Fruit fly (Drosophila melanogaster) whole organism, prepupa: ENCODE results near the gene CG43288.

ENCODE experiments used
- Blimp-1 ChIP-seq: fragments of 200-800 bp; sonication (Bioruptor generic); optimal IDR thresholded peaks from 3 replicates; lab custom pipeline; 2017; ENCODE audit warnings: missing biosample characterization, missing genetic modification characterization, mild to moderate bottlenecking, moderate library complexity, missing genetic modification reagents
- CG10631 ChIP-seq: fragments of 200-800 bp; sonication (Bioruptor generic); optimal IDR thresholded peaks from 2 replicates; lab custom pipeline; 2016; ENCODE audit warnings: missing biosample characterization, missing genetic modification characterization
- CG10669 ChIP-seq: fragments of 200-800 bp; sonication (Bioruptor generic); optimal IDR thresholded peaks from 3 replicates; lab custom pipeline; 2018; ENCODE audit warnings: missing biosample characterization, mild to moderate bottlenecking, missing genetic modification characterization, moderate library complexity
- CG11294 ChIP-seq: fragments of 200-800 bp; sonication (Bioruptor generic); IDR thresholded peaks from 2 replicates; pipeline ENCODE4 v1.3.6; 2022; ENCODE audit warnings: missing biosample characterization, missing genetic modification characterization
- CG11762 ChIP-seq: fragments of 200-800 bp; sonication (Bioruptor generic); optimal IDR thresholded peaks from 3 replicates; lab custom pipeline; 2016; ENCODE audit warnings: missing biosample characterization, missing genetic modification characterization; ENCODE audit not compliant: insufficient read depth
- CG11902 ChIP-seq: fragments of 200-800 bp; sonication (Bioruptor generic); optimal IDR thresholded peaks from 3 replicates; lab custom pipeline; 2016; ENCODE audit warnings: missing biosample characterization, missing genetic modification characterization
- CG1621 ChIP-seq: fragments of 200-800 bp; sonication (Bioruptor generic); optimal IDR thresholded peaks from 3 replicates; lab custom pipeline; 2018; ENCODE audit warnings: missing biosample characterization, mild to moderate bottlenecking, missing genetic modification characterization
- CG16779 ChIP-seq: fragments of 200-800 bp; sonication (Bioruptor generic); optimal IDR thresholded peaks from 3 replicates; lab custom pipeline; 2017; ENCODE audit warnings: missing biosample characterization, mild to moderate bottlenecking, missing genetic modification characterization
- CG3032 ChIP-seq: fragments of 200-800 bp; optimal IDR thresholded peaks from 2 replicates; lab custom pipeline; 2019; ENCODE audit warnings: missing biosample characterization, mild to moderate bottlenecking, missing genetic modification characterization, moderate library complexity
- CG31627 ChIP-seq: fragments of 200-800 bp; sonication (Bioruptor generic); optimal IDR thresholded peaks from 3 replicates; lab custom pipeline; 2016; ENCODE audit warnings: missing biosample characterization, missing genetic modification characterization
- CG32006 ChIP-seq: fragments of 200-800 bp; sonication (Bioruptor generic); optimal IDR thresholded peaks from 3 replicates; lab custom pipeline; 2017; ENCODE audit warnings: missing biosample characterization, mild to moderate bottlenecking, missing genetic modification characterization
- CG34406 ChIP-seq: fragments of 200-800 bp; sonication (Bioruptor generic); optimal IDR thresholded peaks from 3 replicates; lab custom pipeline; 2016; ENCODE audit warnings: missing biosample characterization, missing genetic modification characterization
- CG3919 ChIP-seq: fragments of 200-800 bp; sonication (Bioruptor generic); optimal IDR thresholded peaks from 3 replicates; lab custom pipeline; 2016; ENCODE audit warnings: missing biosample characterization, missing genetic modification characterization
- CG4318 ChIP-seq: fragments of 200-800 bp; sonication (Bioruptor generic); optimal IDR thresholded peaks from 3 replicates; lab custom pipeline; 2017; ENCODE audit warnings: missing biosample characterization, mild to moderate bottlenecking, missing genetic modification characterization
- CG6163 ChIP-seq: fragments of 200-800 bp; sonication (Bioruptor generic); IDR thresholded peaks from 3 replicates; pipeline ENCODE4 v1.3.6; 2022; ENCODE audit warnings: missing biosample characterization, missing genetic modification characterization
- CG6276 ChIP-seq: fragments of 200-800 bp; sonication (Bioruptor generic); optimal IDR thresholded peaks from 2 replicates; lab custom pipeline; 2017; ENCODE audit warnings: missing biosample characterization, mild to moderate bottlenecking, missing genetic modification characterization
- CG6792 ChIP-seq: fragments of 200-800 bp; sonication (Bioruptor generic); optimal IDR thresholded peaks from 3 replicates; lab custom pipeline; 2016; ENCODE audit warnings: missing biosample characterization, missing genetic modification characterization
- CG6808 ChIP-seq: fragments of 200-800 bp; sonication (Bioruptor generic); optimal IDR thresholded peaks from 3 replicates; lab custom pipeline; 2017; ENCODE audit warnings: missing biosample characterization, missing genetic modification characterization, mild to moderate bottlenecking, moderate library complexity, missing genetic modification reagents
- CG6854 ChIP-seq: fragments of 200-800 bp; sonication (Bioruptor generic); optimal IDR thresholded peaks from 2 replicates; lab custom pipeline; 2017; ENCODE audit warnings: missing biosample characterization, mild to moderate bottlenecking, missing genetic modification characterization
- CG7368 ChIP-seq: fragments of 200-800 bp; sonication (Bioruptor generic); optimal IDR thresholded peaks from 3 replicates; lab custom pipeline; 2016; ENCODE audit warnings: missing biosample characterization, missing genetic modification characterization
- CG8119 ChIP-seq: fragments of 200-800 bp; sonication (Bioruptor generic); IDR thresholded peaks from 3 replicates; pipeline ENCODE4 v1.3.6; 2022; ENCODE audit warnings: missing biosample characterization, missing genetic modification characterization
- CG8319 ChIP-seq: fragments of 200-800 bp; sonication (Bioruptor generic); optimal IDR thresholded peaks from 3 replicates; lab custom pipeline; 2016; ENCODE audit warnings: missing biosample characterization, missing genetic modification characterization
- CG9139 ChIP-seq: fragments of 200-800 bp; sonication (Bioruptor generic); optimal IDR thresholded peaks from 3 replicates; lab custom pipeline; 2017; ENCODE audit warnings: missing biosample characterization, mild to moderate bottlenecking, missing genetic modification characterization
- Eip75B ChIP-seq: fragments of 200-800 bp; sonication (Bioruptor generic); optimal IDR thresholded peaks from 3 replicates; lab custom pipeline; 2016; ENCODE audit warnings: missing biosample characterization, missing genetic modification characterization
- Eip78C ChIP-seq: fragments of 200-800 bp; sonication (Bioruptor generic); peaks from one replicate; lab custom pipeline; 2016; ENCODE audit warnings: missing biosample characterization, missing genetic modification characterization
- Eip93F ChIP-seq: fragments of 200-800 bp; sonication (Bioruptor generic); optimal IDR thresholded peaks from 2 replicates; lab custom pipeline; 2016; ENCODE audit warnings: missing biosample characterization, mild to moderate bottlenecking, missing genetic modification characterization
- Ets21C ChIP-seq: fragments of 200-800 bp; sonication (Bioruptor generic); optimal IDR thresholded peaks from 3 replicates; lab custom pipeline; 2016; ENCODE audit warnings: missing biosample characterization, missing genetic modification characterization
- Ets96B ChIP-seq: fragments of 200-800 bp; optimal IDR thresholded peaks from 2 replicates; lab custom pipeline; 2019; ENCODE audit warnings: missing biosample characterization, mild to moderate bottlenecking, missing genetic modification characterization, moderate library complexity
- Gug ChIP-seq: fragments of 200-800 bp; sonication (Bioruptor generic); IDR thresholded peaks from 2 replicates; pipeline ENCODE4 v1.3.6; 2022; ENCODE audit warnings: missing biosample characterization, missing genetic modification characterization
- Hr39 ChIP-seq: fragments of 200-800 bp; sonication (Bioruptor generic); optimal IDR thresholded peaks from 2 replicates; lab custom pipeline; 2016; ENCODE audit warnings: missing biosample characterization, missing genetic modification characterization
- Hr4 ChIP-seq: fragments of 200-800 bp; sonication (Bioruptor generic); optimal IDR thresholded peaks from 3 replicates; lab custom pipeline; 2016; ENCODE audit warnings: missing biosample characterization, missing genetic modification characterization
- Lpt ChIP-seq: fragments of 200-800 bp; sonication (Bioruptor generic); optimal IDR thresholded peaks from 3 replicates; lab custom pipeline; 2016; ENCODE audit warnings: missing biosample characterization, missing genetic modification characterization
- Met ChIP-seq: fragments of 200-800 bp; sonication (Bioruptor generic); optimal IDR thresholded peaks from 3 replicates; lab custom pipeline; 2016; ENCODE audit warnings: missing biosample characterization, missing genetic modification characterization
- OdsH ChIP-seq: fragments of 200-800 bp; sonication (Bioruptor generic); optimal IDR thresholded peaks from 3 replicates; lab custom pipeline; 2016; ENCODE audit warnings: missing biosample characterization, missing genetic modification characterization
- Smox ChIP-seq: fragments of 200-800 bp; sonication (Bioruptor generic); optimal IDR thresholded peaks from 3 replicates; lab custom pipeline; 2016; ENCODE audit warnings: missing biosample characterization, missing genetic modification characterization
- Sox102F ChIP-seq: fragments of 200-800 bp; sonication (Bioruptor generic); optimal IDR thresholded peaks from 2 replicates; lab custom pipeline; 2016; ENCODE audit warnings: missing biosample characterization, mild to moderate bottlenecking, missing genetic modification characterization
- Sox15 ChIP-seq: fragments of 200-800 bp; sonication (Bioruptor generic); optimal IDR thresholded peaks from 3 replicates; lab custom pipeline; 2016; ENCODE audit warnings: missing biosample characterization, missing genetic modification characterization
- achi ChIP-seq: fragments of 200-800 bp; sonication (Bioruptor generic); optimal IDR thresholded peaks from 3 replicates; lab custom pipeline; 2016; ENCODE audit warnings: missing biosample characterization, missing genetic modification characterization
- acj6 ChIP-seq: fragments of 200-800 bp; sonication (Bioruptor generic); optimal IDR thresholded peaks from 3 replicates; lab custom pipeline; 2016; ENCODE audit warnings: missing biosample characterization, missing genetic modification characterization
- dac ChIP-seq: fragments of 200-800 bp; sonication (Bioruptor generic); optimal IDR thresholded peaks from 2 replicates; lab custom pipeline; 2017; ENCODE audit warnings: missing biosample characterization, mild to moderate bottlenecking, missing genetic modification characterization
- eg ChIP-seq: fragments of 200-800 bp; sonication (Bioruptor generic); IDR thresholded peaks from 3 replicates; pipeline ENCODE4 v1.3.6; 2022; ENCODE audit warnings: missing biosample characterization, missing genetic modification characterization
- esn ChIP-seq: fragments of 200-800 bp; sonication (Bioruptor generic); optimal IDR thresholded peaks from 2 replicates; lab custom pipeline; 2016; ENCODE audit warnings: missing biosample characterization, mild to moderate bottlenecking, missing genetic modification characterization, moderate library complexity
- fkh ChIP-seq: fragments of 200-800 bp; sonication (Bioruptor generic); optimal IDR thresholded peaks from 3 replicates; lab custom pipeline; 2017; ENCODE audit warnings: missing biosample characterization, mild to moderate bottlenecking, missing genetic modification characterization, moderate library complexity
- net ChIP-seq: fragments of 200-800 bp; sonication (Bioruptor generic); optimal IDR thresholded peaks from 3 replicates; lab custom pipeline; 2016; ENCODE audit warnings: missing biosample characterization, missing genetic modification characterization
- pdm3 ChIP-seq: fragments of 200-800 bp; sonication (Bioruptor generic); optimal IDR thresholded peaks from 3 replicates; lab custom pipeline; 2016; ENCODE audit warnings: missing biosample characterization, missing genetic modification characterization
- spab ChIP-seq: fragments of 200-800 bp; sonication (Bioruptor generic); optimal IDR thresholded peaks from 2 replicates; lab custom pipeline; 2017; ENCODE audit warnings: missing biosample characterization, mild to moderate bottlenecking, missing genetic modification characterization, missing genetic modification reagents
- ss ChIP-seq, 2 experiments: fragments of 200-800 bp; sonication (Bioruptor generic); optimal IDR thresholded peaks; 2 replicates in 1 of 2; 3 replicates in 1 of 2; lab custom pipeline; 2017 to 2018; ENCODE audit warnings: mild to moderate bottlenecking in 2 of 2, missing biosample characterization in 2 of 2, missing genetic modification characterization in 2 of 2, moderate library complexity in 1 of 2
- svp ChIP-seq: fragments of 200-800 bp; sonication (Bioruptor generic); peaks from one replicate; lab custom pipeline; 2016; ENCODE audit warnings: missing biosample characterization, missing genetic modification characterization
- topi ChIP-seq: fragments of 200-800 bp; sonication (Bioruptor generic); optimal IDR thresholded peaks from 3 replicates; lab custom pipeline; 2016; ENCODE audit warnings: missing biosample characterization, missing genetic modification characterization
- vri ChIP-seq: fragments of 200-800 bp; sonication (Bioruptor generic); optimal IDR thresholded peaks from 3 replicates; lab custom pipeline; 2016; ENCODE audit warnings: missing biosample characterization, mild to moderate bottlenecking, missing genetic modification characterization

CG43288 gene

dm6 chrX:4252690-4253089 lies 39.9 kb downstream of the CG43288 start, which contains the start of gene CG15576:
Gene CG15576, minus strand, starts transcription at chrX:4252790.
- no peak for TF ChIP-seq CG6276 (GFP tag; lab: Kevin White, UChicago)
- TF ChIP-seq, all 60 proteins: peak for 0

- TF ChIP-seq CG3919 (GFP tag; lab: Kevin White, UChicago): peak; percentile 52
- TF ChIP-seq CG34406 (GFP tag; lab: Kevin White, UChicago): peak; percentile 8
- TF ChIP-seq eg: peak; percentile 62; the same call in 2 of the 3 replicates
- peak; percentile 43 for TF ChIP-seq CG10669 (GFP tag; lab: Kevin White, UChicago)
- TF ChIP-seq Hr4: peak; percentile 45
- no peak for TF ChIP-seq CG11294 (GFP tag; lab: Robert Waterston, UW)
- peak; percentile 68 for TF ChIP-seq Eip78C (GFP tag; lab: Kevin White, UChicago)
- peak; percentile 66 for TF ChIP-seq svp (GFP tag; lab: Kevin White, UChicago)
- no peak for TF ChIP-seq Blimp-1 (GFP tag; lab: Kevin White, UChicago)
- peak; percentile 60 for TF ChIP-seq CG6163 (GFP tag; lab: Robert Waterston, UW)
- TF ChIP-seq Sox102F (GFP tag; lab: Kevin White, UChicago): peak; percentile 20
- peak; percentile 36 for TF ChIP-seq Smox (GFP tag; lab: Kevin White, UChicago)
- TF ChIP-seq vri: no peak
- peak; percentile 47 for TF ChIP-seq CG31627 (GFP tag; lab: Kevin White, UChicago)
- TF ChIP-seq CG7368 (GFP tag; lab: Kevin White, UChicago): peak; percentile 39
- TF ChIP-seq esn (GFP tag; lab: Kevin White, UChicago): peak; percentile 36
- peak; percentile 14 for TF ChIP-seq Sox15 (GFP tag; lab: Kevin White, UChicago)
- TF ChIP-seq acj6 (GFP tag; lab: Kevin White, UChicago): peak; percentile 27
- TF ChIP-seq CG6792 (GFP tag; lab: Kevin White, UChicago): peak; percentile 34
- peak; percentile 22 for TF ChIP-seq Eip75B (GFP tag; lab: Kevin White, UChicago)
- peak; percentile 36 for TF ChIP-seq topi (GFP tag; lab: Kevin White, UChicago)
- peak; percentile 17 for TF ChIP-seq net (GFP tag; lab: Kevin White, UChicago)
- no peak for TF ChIP-seq Ets21C (GFP tag; lab: Kevin White, UChicago)
- no peak for TF ChIP-seq Eip93F (GFP tag; lab: Kevin White, UChicago)
- TF ChIP-seq pdm3 (GFP tag; lab: Kevin White, UChicago): peak; percentile 38
- TF ChIP-seq Gug: 0 out of 2 replicates have a peak, but pooled peaks have one; percentile 24
- TF ChIP-seq fkh: no peak
- TF ChIP-seq spab (GFP tag; lab: Kevin White, UChicago): peak; percentile 12
- peak; percentile 34 for TF ChIP-seq CG6808 (GFP tag; lab: Kevin White, UChicago)
- no peak for TF ChIP-seq CG6276 (GFP tag; lab: Kevin White, UChicago)
- no peak for TF ChIP-seq CG6854 (GFP tag; lab: Kevin White, UChicago)
- TF ChIP-seq OdsH (GFP tag; lab: Kevin White, UChicago): peak; percentile 34
- TF ChIP-seq ss (GFP tag; optimal IDR thresholded peaks at IDR 0.05; lab: Kevin White, UChicago): peak; percentile 31 to 76
- peak; percentile 46 for TF ChIP-seq CG4318 (GFP tag; lab: Kevin White, UChicago)
- TF ChIP-seq dac (GFP tag; lab: Kevin White, UChicago): no peak
- peak; percentile 0 for TF ChIP-seq CG11902 (GFP tag; lab: Kevin White, UChicago)
- no peak for TF ChIP-seq Lpt (GFP tag; lab: Kevin White, UChicago)
- peak; percentile 55 for TF ChIP-seq Hr39 (GFP tag; lab: Kevin White, UChicago)
- peak; percentile 39 for TF ChIP-seq CG3032
- TF ChIP-seq CG32006 (GFP tag; lab: Kevin White, UChicago): peak; percentile 56
- TF ChIP-seq achi: peak; percentile 0
- TF ChIP-seq CG1621 (tag; lab: Kevin White, UChicago): peak; percentile 39
- TF ChIP-seq CG8119 (GFP tag; lab: Robert Waterston, UW): no peak
- TF ChIP-seq CG10631 (GFP tag; lab: Kevin White, UChicago): peak; percentile 30
- TF ChIP-seq Ets96B: peak; percentile 42
- no peak for TF ChIP-seq CG11762 (GFP tag; lab: Kevin White, UChicago)
- no peak for TF ChIP-seq CG8319 (GFP tag; lab: Kevin White, UChicago)
- no peak for TF ChIP-seq CG16779 (tag; lab: Kevin White, UChicago)
- no peak for TF ChIP-seq CG9139 (GFP tag; lab: Kevin White, UChicago)
- TF ChIP-seq Met: peak; percentile 26
Observed at dm6 chrX:4262661-4263060, 49.8 kb downstream of the CG43288 start.
